Fruit fly (Drosophila melanogaster) whole organism, embryonic: ENCODE results near the gene kay.

Experiments
- Abd-B ChIP-seq: fragments of 200-800 bp; sonication (Bioruptor generic); optimal IDR thresholded peaks from 2 replicates; lab custom pipeline; 2018; ENCODE audit warnings: missing biosample characterization, mild to moderate bottlenecking, missing genetic modification characterization, moderate library complexity
- Antp ChIP-seq: fragments of 200-800 bp; sonication (Bioruptor generic); optimal IDR thresholded peaks from 3 replicates; lab custom pipeline; 2016; ENCODE audit warnings: missing biosample characterization, missing genetic modification characterization
- B-H1 ChIP-seq: fragments of 200-800 bp; sonication (Bioruptor generic); IDR thresholded peaks from 3 replicates; pipeline ENCODE4 v1.3.6; 2022; ENCODE audit warnings: missing biosample characterization, missing genetic modification characterization
- BEAF-32 ChIP-seq: fragments of 200-800 bp; sonication (Bioruptor generic); optimal IDR thresholded peaks from 3 replicates; lab custom pipeline; 2017; ENCODE audit warnings: missing biosample characterization, missing genetic modification characterization, mild to moderate bottlenecking, moderate library complexity, missing genetic modification reagents
- Bgb ChIP-seq: fragments of 200-800 bp; sonication (Bioruptor generic); IDR thresholded peaks from 2 replicates; pipeline ENCODE4 v1.3.6; 2022; ENCODE audit warnings: missing biosample characterization, missing genetic modification characterization; ENCODE audit not compliant: partially characterized antibody
- BtbVII ChIP-seq: fragments of 200-800 bp; sonication (Bioruptor generic); optimal IDR thresholded peaks from 3 replicates; lab custom pipeline; 2017; ENCODE audit warnings: missing biosample characterization, mild to moderate bottlenecking, missing genetic modification characterization
- CG10147 ChIP-seq: fragments of 200-800 bp; sonication (Bioruptor generic); optimal IDR thresholded peaks from 2 replicates; lab custom pipeline; 2019; ENCODE audit warnings: missing biosample characterization, mild to moderate bottlenecking, missing genetic modification characterization, moderate library complexity
- CG10654 ChIP-seq: fragments of 200-800 bp; sonication (Bioruptor generic); optimal IDR thresholded peaks from 2 replicates; lab custom pipeline; 2016; ENCODE audit warnings: missing biosample characterization, missing genetic modification characterization
- CG11696 ChIP-seq: fragments of 200-800 bp; sonication (Bioruptor generic); IDR thresholded peaks from 2 replicates; pipeline ENCODE4 v1.3.6; 2022; ENCODE audit warnings: missing biosample characterization, missing genetic modification characterization
- CG15514 ChIP-seq: fragments of 200-800 bp; sonication (Bioruptor generic); optimal IDR thresholded peaks from 3 replicates; lab custom pipeline; 2017; ENCODE audit warnings: missing biosample characterization, missing genetic modification characterization, mild to moderate bottlenecking, moderate library complexity, missing genetic modification reagents
- CG17359 ChIP-seq: fragments of 200-800 bp; sonication (Bioruptor generic); optimal IDR thresholded peaks from 3 replicates; lab custom pipeline; 2018; ENCODE audit warnings: missing biosample characterization, mild to moderate bottlenecking, missing genetic modification characterization, moderate library complexity
- CG1792 ChIP-seq: fragments of 200-800 bp; sonication (Bioruptor generic); optimal IDR thresholded peaks from 2 replicates; lab custom pipeline; 2016; ENCODE audit warnings: missing biosample characterization, missing genetic modification characterization
- CG18764 ChIP-seq: fragments of 200-800 bp; sonication (Bioruptor generic); optimal IDR thresholded peaks from 3 replicates; lab custom pipeline; 2016; ENCODE audit warnings: missing biosample characterization, missing genetic modification characterization
- CG31441 ChIP-seq: fragments of 200-800 bp; sonication (Bioruptor generic); IDR thresholded peaks from 2 replicates; pipeline ENCODE4 v1.3.6; 2022; ENCODE audit warnings: missing biosample characterization, missing genetic modification characterization
- CG32767 ChIP-seq: fragments of 200-800 bp; sonication (Bioruptor generic); IDR thresholded peaks from 2 replicates; pipeline ENCODE4 v1.3.6; 2022; ENCODE audit warnings: missing biosample characterization, missing genetic modification characterization
- CG4820 ChIP-seq: fragments of 200-800 bp; sonication (Bioruptor generic); optimal IDR thresholded peaks from 3 replicates; lab custom pipeline; 2016; ENCODE audit warnings: missing biosample characterization, missing genetic modification characterization
- CG6175 ChIP-seq: fragments of 200-800 bp; sonication (Bioruptor generic); IDR thresholded peaks from 3 replicates; pipeline ENCODE4 v1.3.6; 2022; ENCODE audit warnings: missing biosample characterization, missing genetic modification characterization
- CG6272 ChIP-seq: fragments of 200-800 bp; sonication (Bioruptor generic); IDR thresholded peaks from 2 replicates; pipeline ENCODE4 v1.3.6; 2022; ENCODE audit warnings: missing biosample characterization, missing genetic modification characterization
- CG9215 ChIP-seq: fragments of 200-800 bp; sonication (Bioruptor generic); IDR thresholded peaks from 2 replicates; pipeline ENCODE4 v1.3.6; 2022; ENCODE audit warnings: missing biosample characterization, missing genetic modification characterization
- CG9609 ChIP-seq: fragments of 200-800 bp; sonication (Bioruptor generic); optimal IDR thresholded peaks from 3 replicates; lab custom pipeline; 2016; ENCODE audit warnings: missing biosample characterization, missing genetic modification characterization
- D19B ChIP-seq: fragments of 200-800 bp; sonication (Bioruptor generic); optimal IDR thresholded peaks from 2 replicates; lab custom pipeline; 2017; ENCODE audit warnings: missing biosample characterization, mild to moderate bottlenecking, missing genetic modification characterization
- Dad ChIP-seq: fragments of 200-800 bp; sonication (Bioruptor generic); optimal IDR thresholded peaks from 3 replicates; lab custom pipeline; 2016; ENCODE audit warnings: missing biosample characterization, missing genetic modification characterization
- Dek ChIP-seq: fragments of 200-800 bp; sonication (Bioruptor generic); optimal IDR thresholded peaks from 3 replicates; lab custom pipeline; 2019; ENCODE audit warnings: missing biosample characterization, mild to moderate bottlenecking, missing genetic modification characterization, moderate library complexity
- E2f2 ChIP-seq: fragments of 200-800 bp; sonication (Bioruptor generic); IDR thresholded peaks from 2 replicates; pipeline ENCODE4 v1.3.6; 2022; ENCODE audit warnings: missing biosample characterization, missing genetic modification characterization
- ERR ChIP-seq: fragments of 200-800 bp; sonication (Bioruptor generic); optimal IDR thresholded peaks from 2 replicates; lab custom pipeline; 2016; ENCODE audit warnings: missing biosample characterization, missing genetic modification characterization
- Ets65A ChIP-seq: fragments of 200-800 bp; sonication (Bioruptor generic); peaks from one replicate; lab custom pipeline; 2016; ENCODE audit warnings: missing biosample characterization, missing genetic modification characterization
- Gsc ChIP-seq: fragments of 200-800 bp; sonication (Bioruptor generic); IDR thresholded peaks from 2 replicates; pipeline ENCODE4 v1.3.6; 2022; ENCODE audit warnings: missing biosample characterization, missing genetic modification characterization
- PHDP ChIP-seq: fragments of 200-800 bp; sonication (Bioruptor generic); optimal IDR thresholded peaks from 3 replicates; lab custom pipeline; 2018; ENCODE audit warnings: missing biosample characterization, mild to moderate bottlenecking, missing genetic modification characterization, moderate library complexity
- Rfx ChIP-seq: fragments of 200-800 bp; sonication (Bioruptor generic); IDR thresholded peaks from 2 replicates; pipeline ENCODE4 v1.3.6; 2022; ENCODE audit warnings: missing biosample characterization, missing genetic modification characterization
- Sox102F ChIP-seq: fragments of 200-800 bp; sonication (Bioruptor generic); optimal IDR thresholded peaks from 2 replicates; lab custom pipeline; 2018; ENCODE audit warnings: missing biosample characterization, mild to moderate bottlenecking, missing genetic modification characterization, moderate library complexity
- Spps ChIP-seq: fragments of 200-800 bp; sonication (Bioruptor generic); optimal IDR thresholded peaks from 2 replicates; lab custom pipeline; 2018; ENCODE audit warnings: missing biosample characterization, mild to moderate bottlenecking, missing genetic modification characterization
- al ChIP-seq: fragments of 200-800 bp; sonication (Bioruptor generic); IDR thresholded peaks from 2 replicates; pipeline ENCODE4 v1.3.6; 2022; ENCODE audit warnings: missing biosample characterization, missing genetic modification characterization
- bab2 ChIP-seq: fragments of 200-800 bp; sonication (Bioruptor generic); optimal IDR thresholded peaks from 2 replicates; lab custom pipeline; 2016; ENCODE audit warnings: missing biosample characterization, missing genetic modification characterization
- bbx ChIP-seq: fragments of 200-800 bp; sonication (Bioruptor generic); IDR thresholded peaks from 2 replicates; pipeline ENCODE4 v1.3.6; 2022; ENCODE audit warnings: missing biosample characterization, missing genetic modification characterization; ENCODE audit not compliant: partially characterized antibody
- chinmo ChIP-seq: fragments of 200-800 bp; sonication (Bioruptor generic); IDR thresholded peaks from 4 replicates; pipeline ENCODE4 v1.3.6; 2022; ENCODE audit warnings: missing biosample characterization, missing genetic modification characterization; ENCODE audit not compliant: partially characterized antibody
- crc ChIP-seq: fragments of 200-800 bp; sonication (Bioruptor generic); optimal IDR thresholded peaks from 2 replicates; lab custom pipeline; 2016; ENCODE audit warnings: missing biosample characterization, missing genetic modification characterization
- croc ChIP-seq: fragments of 200-800 bp; sonication (Bioruptor generic); conservative IDR thresholded peaks from 3 replicates; pipeline ENCODE4 v1.3.6; 2022; ENCODE audit warnings: missing biosample characterization, missing genetic modification characterization
- dpn ChIP-seq, 2 experiments: fragments of 200-800 bp; sonication (Bioruptor generic); optimal IDR thresholded peaks; 3 replicates each; lab custom pipeline; 2016; ENCODE audit warnings: missing biosample characterization in 2 of 2, missing genetic modification characterization in 2 of 2
- eve ChIP-seq, 2 experiments: fragments of >200 bp; optimal IDR thresholded peaks; 2 replicates each; lab custom pipeline; 2017; ENCODE audit warnings: missing biosample characterization in 2 of 2, missing genetic modification characterization in 2 of 2
- gsb ChIP-seq: fragments of 200-800 bp; sonication (Bioruptor generic); IDR thresholded peaks from 2 replicates; pipeline ENCODE4 v1.3.6; 2022; ENCODE audit warnings: missing biosample characterization, missing genetic modification characterization
- hth ChIP-seq: fragments of >200 bp; optimal IDR thresholded peaks from 2 replicates; lab custom pipeline; 2017; ENCODE audit warnings: inconsistent platforms
- insv ChIP-seq, 2 experiments: fragments of 200-800 bp; sonication (Bioruptor generic); optimal IDR thresholded peaks; 3 replicates each; lab custom pipeline; 2016 to 2018; ENCODE audit warnings: missing biosample characterization in 2 of 2, missing genetic modification characterization in 2 of 2
- mam ChIP-seq: fragments of 200-800 bp; sonication (Bioruptor generic); optimal IDR thresholded peaks from 3 replicates; lab custom pipeline; 2016; ENCODE audit warnings: missing biosample characterization, missing genetic modification characterization
- onecut ChIP-seq: fragments of 200-800 bp; sonication (Bioruptor generic); IDR thresholded peaks from 2 replicates; pipeline ENCODE4 v1.3.6; 2022; ENCODE audit warnings: missing biosample characterization, missing genetic modification characterization
- pita ChIP-seq: fragments of 200-800 bp; sonication (Bioruptor generic); optimal IDR thresholded peaks from 2 replicates; lab custom pipeline; 2017; ENCODE audit warnings: missing biosample characterization, mild to moderate bottlenecking, missing genetic modification characterization
- prd ChIP-seq, 3 experiments: fragments of >200 bp in 2 of 3; fragments of 200-800 bp in 1 of 3; sonication (Bioruptor generic) in 1 of 3; optimal IDR thresholded peaks in 2 of 3; IDR thresholded peaks in 1 of 3; 2 replicates in 2 of 3; 3 replicates in 1 of 3; pipeline versions ENCODE4 v1.3.6 to Lab custom; 2017 to 2022; ENCODE audit warnings: missing biosample characterization in 1 of 3, missing genetic modification characterization in 1 of 3
- slbo ChIP-seq: fragments of 200-800 bp; sonication (Bioruptor generic); IDR thresholded peaks from 2 replicates; pipeline ENCODE4 v1.3.6; 2022; ENCODE audit warnings: missing biosample characterization, missing genetic modification characterization
- tio ChIP-seq: fragments of 200-800 bp; sonication (Bioruptor generic); optimal IDR thresholded peaks from 2 replicates; lab custom pipeline; 2017; ENCODE audit warnings: missing biosample characterization, missing genetic modification characterization, inconsistent platforms
- trem ChIP-seq: fragments of 200-800 bp; optimal IDR thresholded peaks from 3 replicates; lab custom pipeline; 2019; ENCODE audit warnings: missing biosample characterization, mild to moderate bottlenecking, missing genetic modification characterization, moderate library complexity
- tup ChIP-seq: fragments of 200-800 bp; sonication (Bioruptor generic); optimal IDR thresholded peaks from 2 replicates; lab custom pipeline; 2016; ENCODE audit warnings: missing biosample characterization, mild to moderate bottlenecking, missing genetic modification characterization, moderate library complexity
- zen ChIP-seq: fragments of 200-800 bp; sonication (Bioruptor generic); optimal IDR thresholded peaks from 3 replicates; lab custom pipeline; 2018; ENCODE audit warnings: missing biosample characterization, mild to moderate bottlenecking, missing genetic modification characterization, moderate library complexity
- zf30C ChIP-seq: fragments of 200-800 bp; sonication (Bioruptor generic); optimal IDR thresholded peaks from 3 replicates; lab custom pipeline; 2018; ENCODE audit warnings: missing biosample characterization, mild to moderate bottlenecking, missing genetic modification characterization

Gene kay

DNA sequence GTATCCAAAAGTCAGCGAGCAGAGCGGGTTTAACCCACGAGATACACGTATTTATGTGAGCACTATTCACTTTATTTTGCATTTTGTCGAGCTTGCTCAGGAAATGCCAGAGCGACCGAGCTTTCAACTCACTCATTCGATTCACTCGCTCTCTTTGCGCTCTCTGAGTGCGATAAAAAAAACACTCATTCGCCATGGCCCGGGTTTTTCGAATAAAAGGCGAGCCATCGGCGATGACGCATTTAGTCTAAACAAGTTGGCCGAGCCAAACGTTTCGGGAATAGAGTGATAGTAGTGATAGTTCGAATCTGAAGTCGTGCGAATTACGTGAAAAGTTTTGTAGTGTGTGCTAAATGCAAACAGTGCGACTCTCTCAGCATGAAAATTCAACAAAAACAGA lies 16.6 kb downstream of the kay start (continued):
- no peak for TF ChIP-seq D19B (GFP tag; lab: Kevin White, UChicago)
- TF ChIP-seq zen (tag; lab: Kevin White, UChicago), result no peak
- no peak for TF ChIP-seq CG10654
- TF ChIP-seq hth (lab: Kevin White, UChicago), result no peak
- no peak for TF ChIP-seq mam (GFP tag; lab: Kevin White, UChicago)
- peak; percentile 23 for TF ChIP-seq BtbVII (GFP tag; lab: Kevin White, UChicago)
- TF ChIP-seq BEAF-32 (GFP tag; lab: Kevin White, UChicago), result no peak
- peak; percentile 2 for TF ChIP-seq CG10147
- TF ChIP-seq Bgb, result peak; percentile 71
- TF ChIP-seq Abd-B (GFP tag; lab: Kevin White, UChicago), result no peak
- TF ChIP-seq tio (GFP tag; lab: Kevin White, UChicago), result no peak
- peak; percentile 29 for TF ChIP-seq PHDP (tag; lab: Kevin White, UChicago)
- no peak for TF ChIP-seq CG11696
- TF ChIP-seq CG6272, result no peak
- TF ChIP-seq Dek, result no peak
- TF ChIP-seq Ets65A (GFP tag; lab: Kevin White, UChicago), result no peak
- no peak for TF ChIP-seq zf30C (GFP tag; lab: Kevin White, UChicago)
- TF ChIP-seq CG4820 (GFP tag; lab: Kevin White, UChicago), result no peak
- TF ChIP-seq slbo (GFP tag; lab: Robert Waterston, UW), result no peak
- TF ChIP-seq ERR (GFP tag; lab: Kevin White, UChicago), result peak; percentile 16
- no peak for TF ChIP-seq al (GFP tag; lab: Robert Waterston, UW)
- peak; percentile 19; the same call in 1 of the 2 replicates for TF ChIP-seq Rfx
- TF ChIP-seq Antp (GFP tag; lab: Kevin White, UChicago), result peak; percentile 18
- TF ChIP-seq CG18764 (GFP tag; lab: Kevin White, UChicago), result no peak
- TF ChIP-seq chinmo (GFP tag; lab: Robert Waterston, UW), result peak; percentile 96; the same call in 3 of the 4 replicates
- no peak for TF ChIP-seq CG31441 (GFP tag; lab: Robert Waterston, UW)
- TF ChIP-seq Dad, result no peak
- no peak for TF ChIP-seq tup (GFP tag; lab: Kevin White, UChicago)
- TF ChIP-seq CG1792 (GFP tag; lab: Kevin White, UChicago), result no peak
- TF ChIP-seq dpn (GFP tag; optimal IDR thresholded peaks at IDR 0.05; lab: Kevin White, UChicago), result peak in 1 of 2 experiments; percentile 26
- no peak for TF ChIP-seq trem (tag; lab: Kevin White, UChicago)
- no peak for TF ChIP-seq Sox102F (GFP tag; lab: Kevin White, UChicago)
- no peak for TF ChIP-seq Spps
- peak; percentile 67 for TF ChIP-seq bbx
- no peak for TF ChIP-seq Gsc
- TF ChIP-seq insv (GFP tag; optimal IDR thresholded peaks at IDR 0.05; lab: Kevin White, UChicago), result no peak
- TF ChIP-seq CG32767, result no peak
- no peak; the same call in 2 of the 3 replicates for TF ChIP-seq B-H1 (GFP tag; lab: Robert Waterston, UW)
- TF ChIP-seq E2f2, result no peak
- no peak for TF ChIP-seq prd (optimal IDR thresholded peaks at IDR 0.05; lab: Kevin White, UChicago)
- TF ChIP-seq prd (GFP tag; IDR thresholded peaks at IDR 0.05; lab: Robert Waterston, UW), result no peak
- no peak for TF ChIP-seq CG6175
- TF ChIP-seq croc (GFP tag; lab: Robert Waterston, UW), result no peak
- no peak for TF ChIP-seq CG9609 (GFP tag; lab: Kevin White, UChicago)
- TF ChIP-seq CG15514 (GFP tag; lab: Kevin White, UChicago), result peak; percentile 82
- TF ChIP-seq gsb (GFP tag; lab: Robert Waterston, UW), result no peak
- peak; percentile 8 for TF ChIP-seq CG17359
- no peak for TF ChIP-seq pita (GFP tag; lab: Kevin White, UChicago)
- TF ChIP-seq bab2 (GFP tag; lab: Kevin White, UChicago), result no peak
- no peak for TF ChIP-seq crc
- TF ChIP-seq onecut (GFP tag; lab: Robert Waterston, UW), result no peak
- no peak for TF ChIP-seq eve (GFP tag; optimal IDR thresholded peaks at IDR 0.05; lab: Kevin White, UChicago)
- no peak for TF ChIP-seq CG9215 (GFP tag; lab: Robert Waterston, UW)
